Fruit fly (Drosophila melanogaster) whole organism, embryonic: ENCODE results near the gene dlp.

Experiments
- Abd-B ChIP-seq: fragments of 200-800 bp; sonication (Bioruptor generic); optimal IDR thresholded peaks from 2 replicates; lab custom pipeline; 2018; ENCODE audit warnings: missing biosample characterization, mild to moderate bottlenecking, missing genetic modification characterization, moderate library complexity
- Awh ChIP-seq: fragments of 200-800 bp; sonication (Bioruptor generic); IDR thresholded peaks from 2 replicates; pipeline ENCODE4, ENCODE4 v1.3.6; 2022; ENCODE audit warnings: missing biosample characterization, missing genetic modification characterization
- B-H2 ChIP-seq: fragments of 200-800 bp; sonication (Bioruptor generic); optimal IDR thresholded peaks from 2 replicates; lab custom pipeline; 2018; ENCODE audit warnings: missing biosample characterization, mild to moderate bottlenecking, missing genetic modification characterization
- Bdp1 ChIP-seq: fragments of 200-800 bp; sonication (Bioruptor generic); optimal IDR thresholded peaks from 3 replicates; lab custom pipeline; 2016; ENCODE audit warnings: missing biosample characterization, missing genetic modification characterization
- Bgb ChIP-seq: fragments of 200-800 bp; sonication (Bioruptor generic); IDR thresholded peaks from 2 replicates; pipeline ENCODE4 v1.3.6; 2022; ENCODE audit warnings: missing biosample characterization, missing genetic modification characterization; ENCODE audit not compliant: partially characterized antibody
- CG1024 ChIP-seq: fragments of 200-800 bp; sonication (Bioruptor generic); IDR thresholded peaks from 2 replicates; pipeline ENCODE4 v1.3.6; 2022; ENCODE audit warnings: missing biosample characterization, missing genetic modification characterization
- CG10431 ChIP-seq: fragments of 200-800 bp; sonication (Bioruptor generic); optimal IDR thresholded peaks from 3 replicates; lab custom pipeline; 2018; ENCODE audit warnings: missing biosample characterization, mild to moderate bottlenecking, missing genetic modification characterization
- CG11093 ChIP-seq: fragments of 200-800 bp; sonication (Bioruptor generic); IDR thresholded peaks from 3 replicates; pipeline ENCODE4 v1.3.6; 2022; ENCODE audit warnings: missing biosample characterization, missing genetic modification characterization
- CG11398 ChIP-seq: fragments of 200-800 bp; sonication (Bioruptor generic); optimal IDR thresholded peaks from 2 replicates; lab custom pipeline; 2016; ENCODE audit warnings: missing biosample characterization, missing genetic modification characterization
- CG11456 ChIP-seq: fragments of 200-800 bp; sonication (Bioruptor generic); IDR thresholded peaks from 3 replicates; pipeline ENCODE4 v1.3.6; 2022; ENCODE audit warnings: missing biosample characterization, missing genetic modification characterization
- CG12744 ChIP-seq: fragments of 200-800 bp; sonication (Bioruptor generic); optimal IDR thresholded peaks from 2 replicates; lab custom pipeline; 2016; ENCODE audit warnings: missing biosample characterization, missing genetic modification characterization
- CG1647 ChIP-seq: fragments of 200-800 bp; sonication (Bioruptor generic); optimal IDR thresholded peaks from 3 replicates; lab custom pipeline; 2016; ENCODE audit warnings: missing biosample characterization, missing genetic modification characterization
- CG16815 ChIP-seq: fragments of 200-800 bp; sonication (Bioruptor generic); optimal IDR thresholded peaks from 3 replicates; lab custom pipeline; 2017; ENCODE audit warnings: missing biosample characterization, mild to moderate bottlenecking, missing genetic modification characterization
- CG16863 ChIP-seq: fragments of 200-800 bp; sonication (Bioruptor generic); optimal IDR thresholded peaks from 3 replicates; lab custom pipeline; 2016; ENCODE audit warnings: missing biosample characterization, missing genetic modification characterization
- CG17359 ChIP-seq: fragments of 200-800 bp; sonication (Bioruptor generic); optimal IDR thresholded peaks from 3 replicates; lab custom pipeline; 2018; ENCODE audit warnings: missing biosample characterization, mild to moderate bottlenecking, missing genetic modification characterization, moderate library complexity
- CG17829 ChIP-seq: fragments of 200-800 bp; optimal IDR thresholded peaks from 2 replicates; lab custom pipeline; 2019; ENCODE audit warnings: missing biosample characterization, mild to moderate bottlenecking, missing genetic modification characterization, moderate library complexity
- CG1792 ChIP-seq: fragments of 200-800 bp; sonication (Bioruptor generic); optimal IDR thresholded peaks from 2 replicates; lab custom pipeline; 2016; ENCODE audit warnings: missing biosample characterization, missing genetic modification characterization
- CG2116 ChIP-seq: fragments of 200-800 bp; sonication (Bioruptor generic); optimal IDR thresholded peaks from 3 replicates; lab custom pipeline; 2018; ENCODE audit warnings: missing biosample characterization, mild to moderate bottlenecking, missing genetic modification characterization
- CG5245 ChIP-seq: fragments of 200-800 bp; sonication (Bioruptor generic); optimal IDR thresholded peaks from 3 replicates; lab custom pipeline; 2016; ENCODE audit warnings: missing biosample characterization, missing genetic modification characterization
- CG6254 ChIP-seq: fragments of 200-800 bp; sonication (Bioruptor generic); optimal IDR thresholded peaks from 3 replicates; lab custom pipeline; 2017; ENCODE audit warnings: mild to moderate bottlenecking, missing biosample characterization, missing genetic modification reagents, missing genetic modification characterization
- CG9727 ChIP-seq: fragments of 200-800 bp; sonication (Bioruptor generic); optimal IDR thresholded peaks from 3 replicates; lab custom pipeline; 2017; ENCODE audit warnings: missing biosample characterization, mild to moderate bottlenecking, missing genetic modification characterization
- Doc3 ChIP-seq: fragments of 200-800 bp; sonication (Bioruptor generic); IDR thresholded peaks from 3 replicates; pipeline ENCODE4 v1.3.6; 2022; ENCODE audit warnings: missing biosample characterization, missing genetic modification characterization; ENCODE audit not compliant: partially characterized antibody
- Dp ChIP-seq: fragments of 200-800 bp; sonication (Bioruptor generic); optimal IDR thresholded peaks from 2 replicates; lab custom pipeline; 2018; ENCODE audit warnings: missing biosample characterization, mild to moderate bottlenecking, missing genetic modification characterization, moderate library complexity
- Fer1 ChIP-seq: fragments of 200-800 bp; sonication (Bioruptor generic); optimal IDR thresholded peaks from 2 replicates; lab custom pipeline; 2017; ENCODE audit warnings: missing biosample characterization, mild to moderate bottlenecking, missing genetic modification characterization
- HLH54F ChIP-seq: fragments of 200-800 bp; sonication (Bioruptor generic); optimal IDR thresholded peaks from 3 replicates; lab custom pipeline; 2016; ENCODE audit warnings: missing biosample characterization, missing genetic modification characterization
- Hr3 ChIP-seq: fragments of 200-800 bp; sonication (Bioruptor generic); optimal IDR thresholded peaks from 3 replicates; lab custom pipeline; 2016; ENCODE audit warnings: missing biosample characterization, missing genetic modification characterization
- Jarid2 ChIP-seq: fragments of 200-800 bp; sonication (Bioruptor generic); optimal IDR thresholded peaks from 3 replicates; lab custom pipeline; 2017; ENCODE audit warnings: mild to moderate bottlenecking, missing biosample characterization, missing genetic modification reagents, missing genetic modification characterization
- Lhr ChIP-seq: fragments of 200-800 bp; sonication (Bioruptor generic); optimal IDR thresholded peaks from 3 replicates; lab custom pipeline; 2017; ENCODE audit warnings: mild to moderate bottlenecking, missing biosample characterization, missing genetic modification reagents, missing genetic modification characterization
- Neu2 ChIP-seq: fragments of 200-800 bp; sonication (Bioruptor generic); optimal IDR thresholded peaks from 3 replicates; lab custom pipeline; 2016; ENCODE audit warnings: missing biosample characterization, missing genetic modification characterization, borderline replicate concordance
- Ptx1 ChIP-seq: fragments of 200-800 bp; sonication (Bioruptor generic); IDR thresholded peaks from 2 replicates; pipeline ENCODE4 v1.3.6; 2022; ENCODE audit warnings: missing biosample characterization, missing genetic modification characterization
- Trl ChIP-seq, 3 experiments: fragments of >200 bp in 2 of 3; fragments of 200-800 bp in 1 of 3; sonication (Bioruptor generic) in 1 of 3; optimal IDR thresholded peaks; 2 replicates in 1 of 3; 3 replicates in 2 of 3; lab custom pipeline; 2016 to 2017; ENCODE audit warnings: missing biosample characterization in 1 of 3, missing genetic modification characterization in 1 of 3
- az2 ChIP-seq: fragments of 200-800 bp; sonication (Bioruptor generic); optimal IDR thresholded peaks from 3 replicates; lab custom pipeline; 2016; ENCODE audit warnings: missing biosample characterization, missing genetic modification characterization
- cwo ChIP-seq: fragments of 200-800 bp; sonication (Bioruptor generic); optimal IDR thresholded peaks from 3 replicates; lab custom pipeline; 2017; ENCODE audit warnings: missing biosample characterization, missing genetic modification characterization, mild to moderate bottlenecking, moderate library complexity, missing genetic modification reagents
- dimm ChIP-seq: fragments of 200-800 bp; sonication (Bioruptor generic); IDR thresholded peaks from 2 replicates; pipeline ENCODE4 v1.3.6; 2022; ENCODE audit warnings: missing biosample characterization, missing genetic modification characterization
- eyg ChIP-seq: fragments of 200-800 bp; sonication (Bioruptor generic); optimal IDR thresholded peaks from 3 replicates; lab custom pipeline; 2016; ENCODE audit warnings: missing biosample characterization, missing genetic modification characterization
- fu2 ChIP-seq: fragments of 200-800 bp; sonication (Bioruptor generic); optimal IDR thresholded peaks from 2 replicates; lab custom pipeline; 2016; ENCODE audit warnings: missing biosample characterization, missing genetic modification characterization
- grn ChIP-seq: fragments of 200-800 bp; sonication (Bioruptor generic); optimal IDR thresholded peaks from 3 replicates; lab custom pipeline; 2017; ENCODE audit warnings: missing biosample characterization, missing genetic modification characterization
- lbe ChIP-seq: fragments of 200-800 bp; sonication (Bioruptor generic); optimal IDR thresholded peaks from 2 replicates; lab custom pipeline; 2016; ENCODE audit warnings: missing biosample characterization, mild to moderate bottlenecking, missing genetic modification characterization
- pros ChIP-seq: fragments of 200-800 bp; sonication (Bioruptor generic); optimal IDR thresholded peaks from 3 replicates; lab custom pipeline; 2019; ENCODE audit warnings: missing biosample characterization, mild to moderate bottlenecking, missing genetic modification characterization, moderate library complexity
- row ChIP-seq: fragments of 200-800 bp; sonication (Bioruptor generic); IDR thresholded peaks from 3 replicates; pipeline ENCODE4 v1.3.6; 2022; ENCODE audit warnings: missing biosample characterization, missing genetic modification characterization
- sens ChIP-seq: fragments of 200-800 bp; sonication (Bioruptor generic); peaks from one replicate; lab custom pipeline; 2016; ENCODE audit warnings: missing biosample characterization, missing genetic modification characterization
- sens-2 ChIP-seq: fragments of 200-800 bp; sonication (Bioruptor generic); IDR thresholded peaks from 2 replicates; pipeline ENCODE4 v1.3.6; 2022; ENCODE audit warnings: missing biosample characterization, missing genetic modification characterization
- slbo ChIP-seq: fragments of 200-800 bp; sonication (Bioruptor generic); IDR thresholded peaks from 2 replicates; pipeline ENCODE4 v1.3.6; 2022; ENCODE audit warnings: missing biosample characterization, missing genetic modification characterization
- slp2 ChIP-seq: fragments of 200-800 bp; sonication (Bioruptor generic); optimal IDR thresholded peaks from 2 replicates; lab custom pipeline; 2016; ENCODE audit warnings: missing biosample characterization, missing genetic modification characterization
- so ChIP-seq: fragments of 200-800 bp; sonication (Bioruptor generic); IDR thresholded peaks from 3 replicates; pipeline ENCODE4 v1.3.6; 2022; ENCODE audit warnings: missing biosample characterization, missing genetic modification characterization
- tgo ChIP-seq: fragments of 200-800 bp; sonication (Bioruptor generic); IDR thresholded peaks from 3 replicates; pipeline ENCODE4 v1.3.6; 2022; ENCODE audit warnings: missing biosample characterization, missing genetic modification characterization
- tna ChIP-seq: fragments of 200-800 bp; sonication (Bioruptor generic); IDR thresholded peaks from 2 replicates; pipeline ENCODE4 v1.3.6; 2022; ENCODE audit warnings: missing biosample characterization, missing genetic modification characterization; ENCODE audit not compliant: partially characterized antibody
- trem ChIP-seq: fragments of 200-800 bp; optimal IDR thresholded peaks from 3 replicates; lab custom pipeline; 2019; ENCODE audit warnings: missing biosample characterization, mild to moderate bottlenecking, missing genetic modification characterization, moderate library complexity
- tx ChIP-seq: fragments of 200-800 bp; sonication (Bioruptor generic); optimal IDR thresholded peaks from 2 replicates; lab custom pipeline; 2016; ENCODE audit warnings: missing biosample characterization, missing genetic modification characterization

Gene dlp

dm6 chr3L:14634773-14635563, 2.6 kb downstream of the dlp start (continued):
- TF ChIP-seq tna (GFP tag; lab: Robert Waterston, UW) (no peak), sens-2 (GFP tag; lab: Robert Waterston, UW) (no peak), tx (no peak), CG11093 (GFP tag; lab: Robert Waterston, UW) (0 out of 3 replicates have a peak, but pooled peaks have one; percentile 43), CG2116 (peak; percentile 38), CG16863 (GFP tag; lab: Kevin White, UChicago) (no peak), Abd-B (GFP tag; lab: Kevin White, UChicago) (peak; percentile 77), so (GFP tag; lab: Robert Waterston, UW) (0 out of 3 replicates have a peak, but pooled peaks have one; percentile 38), trem (tag; lab: Kevin White, UChicago) (peak; percentile 93), B-H2 (GFP tag; lab: Kevin White, UChicago) (no peak), Trl (optimal IDR thresholded peaks at IDR 0.05; lab: Kevin White, UChicago) (no peak), Trl (GFP tag; optimal IDR thresholded peaks at IDR 0.05; lab: Kevin White, UChicago) (no peak), slbo (GFP tag; lab: Robert Waterston, UW) (peak; percentile 50), eyg (GFP tag; lab: Kevin White, UChicago) (no peak), fu2 (GFP tag; lab: Kevin White, UChicago) (no peak), grn (GFP tag; lab: Kevin White, UChicago) (peak; percentile 71), cwo (GFP tag; lab: Kevin White, UChicago) (peak; percentile 27), Hr3 (GFP tag; lab: Kevin White, UChicago) (peak; percentile 69), Neu2 (GFP tag; lab: Kevin White, UChicago) (no peak), az2 (GFP tag; lab: Kevin White, UChicago) (peak; percentile 70), Fer1 (GFP tag; lab: Kevin White, UChicago) (no peak), CG1792 (GFP tag; lab: Kevin White, UChicago) (no peak), Lhr (GFP tag; lab: Kevin White, UChicago) (peak; percentile 54), CG1647 (no peak), dimm (no peak), Ptx1 (GFP tag; lab: Robert Waterston, UW) (peak; percentile 43; the same call in 1 of the 2 replicates), Doc3 (GFP tag; lab: Robert Waterston, UW) (no peak), sens (peak; percentile 90), Jarid2 (GFP tag; lab: Kevin White, UChicago) (no peak), Dp (no peak), pros (peak; percentile 81), HLH54F (GFP tag; lab: Kevin White, UChicago) (no peak), CG6254 (peak; percentile 63), Bgb (GFP tag; lab: Robert Waterston, UW) (no peak), CG5245 (GFP tag; lab: Kevin White, UChicago) (peak; percentile 58), tgo (GFP tag; lab: Robert Waterston, UW) (peak; percentile 49; the same call in 1 of the 3 replicates), CG16815 (GFP tag; lab: Kevin White, UChicago) (peak; percentile 84), slp2 (GFP tag; lab: Kevin White, UChicago) (no peak), CG17829 (tag; lab: Kevin White, UChicago) (peak; percentile 94), Bdp1 (GFP tag; lab: Kevin White, UChicago) (no peak), CG17359 (peak; percentile 51), CG11398 (GFP tag; lab: Kevin White, UChicago) (no peak), CG9727 (GFP tag; lab: Kevin White, UChicago) (peak; percentile 95), row (GFP tag; lab: Robert Waterston, UW) (peak; percentile 59), CG11456 (no peak), lbe (GFP tag; lab: Kevin White, UChicago) (peak; percentile 75), CG10431 (GFP tag; lab: Kevin White, UChicago) (peak; percentile 25), CG12744 (GFP tag; lab: Kevin White, UChicago) (no peak), Awh (GFP tag; lab: Robert Waterston, UW) (no peak), CG1024 (GFP tag; lab: Robert Waterston, UW) (no peak)
